Worm (Caenorhabditis elegans) whole organism, L1 larva: ENCODE results near the gene str-260.
A peak's percentile ranks its signal among the peaks of the same experiment; 100 is the strongest.
"Not testable (repeated sequence)": the region's sequence is repeated elsewhere in the genome, so short reads cannot be mapped to it uniquely, and the experiment has no call there.

Source experiments
- F16B12.6 ChIP-seq: fragments of 150-350 bp; optimal IDR thresholded peaks from 2 replicates; lab custom pipeline; 2014; ENCODE audit warnings: missing biosample characterization, missing genetic modification characterization
- aha-1 ChIP-seq: fragments of 150-350 bp; optimal IDR thresholded peaks from 2 replicates; lab custom pipeline; 2014; ENCODE audit warnings: missing biosample characterization, missing genetic modification characterization
- aly-2 ChIP-seq: fragments of 150-350 bp; optimal IDR thresholded peaks from 2 replicates; lab custom pipeline; 2014; ENCODE audit warnings: missing biosample characterization, missing genetic modification characterization
- ceh-82 ChIP-seq, 3 experiments: fragments of 150-350 bp in 1 of 3; sonication (generic microtip) in 2 of 3; optimal IDR thresholded peaks; 2 replicates each; lab custom pipeline; 2014 to 2017; ENCODE audit warnings: missing biosample characterization in 3 of 3, missing genetic modification characterization in 3 of 3
- ceh-88 ChIP-seq: fragments of 200-800 bp; sonication (Bioruptor generic); IDR thresholded peaks from 2 replicates; pipeline ENCODE4 v1.3.6; 2022; ENCODE audit warnings: missing genetic modification characterization, missing compliant biosample characterization
- dpl-1 ChIP-seq, 3 experiments: fragments of 150-350 bp in 2 of 3; sonication (generic microtip) in 1 of 3; optimal IDR thresholded peaks; 2 replicates each; lab custom pipeline; 2014 to 2017; ENCODE audit warnings: missing biosample characterization in 3 of 3, missing genetic modification characterization in 3 of 3, missing genetic modification reagents in 3 of 3
- dsc-1 ChIP-seq: sonication (generic microtip); optimal IDR thresholded peaks from 2 replicates; lab custom pipeline; 2016; ENCODE audit warnings: mild to moderate bottlenecking, missing genetic modification characterization, missing compliant biosample characterization
- efl-1 ChIP-seq, 4 experiments: fragments of 150-350 bp; optimal IDR thresholded peaks in 3 of 4; peaks in 1 of 4; 1 replicate in 1 of 4; 2 replicates in 3 of 4; lab custom pipeline; 2014; ENCODE audit warnings: missing biosample characterization in 2 of 4, missing genetic modification characterization in 2 of 4, missing genetic modification reagents in 2 of 4
- egl-13 ChIP-seq: sonication (generic microtip); optimal IDR thresholded peaks from 2 replicates; lab custom pipeline; 2016; ENCODE audit warnings: missing genotype, missing genetic modification reagents, missing genetic modification characterization, missing compliant biosample characterization
- egl-27 ChIP-seq, 2 experiments: fragments of 150-350 bp in 1 of 2; sonication (generic microtip); optimal IDR thresholded peaks; 3 replicates each; lab custom pipeline; 2017 to 2018; ENCODE audit warnings: missing biosample characterization in 2 of 2, missing genetic modification characterization in 2 of 2, missing genetic modification reagents in 2 of 2
- elt-3 ChIP-seq, 6 experiments: fragments of 150-350 bp in 1 of 6; sonication (generic microtip); optimal IDR thresholded peaks; 2 replicates each; lab custom pipeline; 2017 to 2018; ENCODE audit warnings: missing biosample characterization in 6 of 6, missing genetic modification characterization in 6 of 6, inconsistent platforms in 1 of 6
- fkh-4 ChIP-seq: sonication (generic microtip); optimal IDR thresholded peaks from 2 replicates; lab custom pipeline; 2016; ENCODE audit warnings: missing compliant biosample characterization, missing genetic modification characterization, borderline replicate concordance
- fkh-8 ChIP-seq: sonication (generic microtip); optimal IDR thresholded peaks from 2 replicates; lab custom pipeline; 2016; ENCODE audit warnings: mild to moderate bottlenecking, missing genetic modification characterization, missing compliant biosample characterization
- fos-1 ChIP-seq: fragments of 150-350 bp; optimal IDR thresholded peaks from 2 replicates; lab custom pipeline; 2014; ENCODE audit warnings: missing biosample characterization, missing genetic modification characterization
- hlh-17 ChIP-seq: fragments of 200-800 bp; sonication (Bioruptor generic); optimal IDR thresholded peaks from 2 replicates; lab custom pipeline; 2018; ENCODE audit warnings: missing genetic modification characterization, mild to moderate bottlenecking, missing compliant biosample characterization, moderate library complexity, borderline replicate concordance
- irx-1 ChIP-seq: sonication (generic microtip); optimal IDR thresholded peaks from 2 replicates; lab custom pipeline; 2016; ENCODE audit warnings: missing genetic modification characterization, missing compliant biosample characterization
- jun-1 ChIP-seq: fragments of 150-350 bp; optimal IDR thresholded peaks from 2 replicates; lab custom pipeline; 2014; ENCODE audit warnings: missing biosample characterization, missing genetic modification reagents, missing genetic modification characterization
- lin-14 ChIP-seq: fragments of 200-800 bp; sonication (Bioruptor generic); optimal IDR thresholded peaks from 2 replicates; lab custom pipeline; 2018; ENCODE audit warnings: mild to moderate bottlenecking, missing genetic modification characterization, moderate library complexity, missing compliant biosample characterization
- lin-35 ChIP-seq, 2 experiments: fragments of 150-350 bp; optimal IDR thresholded peaks; 2 replicates each; lab custom pipeline; 2014; ENCODE audit warnings: missing biosample characterization in 2 of 2, missing genetic modification characterization in 2 of 2, missing genetic modification reagents in 2 of 2
- lir-3 ChIP-seq: sonication (generic microtip); optimal IDR thresholded peaks from 2 replicates; lab custom pipeline; 2016; ENCODE audit warnings: mild to moderate bottlenecking, missing genetic modification characterization, moderate library complexity, missing compliant biosample characterization; ENCODE audit not compliant: poor library complexity
- lsy-2 ChIP-seq, 2 experiments: fragments of 150-350 bp; optimal IDR thresholded peaks; 2 replicates each; lab custom pipeline; 2014; ENCODE audit warnings: missing biosample characterization in 2 of 2, missing genetic modification characterization in 2 of 2
- mdl-1 ChIP-seq, 2 experiments: fragments of 150-350 bp; optimal IDR thresholded peaks; 2 replicates each; lab custom pipeline; 2014 to 2017; ENCODE audit warnings: missing biosample characterization in 2 of 2, missing genetic modification characterization in 2 of 2, inconsistent platforms in 1 of 2
- mep-1 ChIP-seq: fragments of 150-350 bp; optimal IDR thresholded peaks from 2 replicates; lab custom pipeline; 2014; ENCODE audit warnings: missing biosample characterization, missing genetic modification characterization
- nhr-19 ChIP-seq: fragments of 200-800 bp; sonication (Bioruptor generic); conservative IDR thresholded peaks from 2 replicates; pipeline ENCODE4 v1.3.6; 2022; ENCODE audit warnings: missing genetic modification characterization, missing compliant biosample characterization
- nhr-47 ChIP-seq: sonication (generic microtip); optimal IDR thresholded peaks from 2 replicates; lab custom pipeline; 2016; ENCODE audit warnings: mild to moderate bottlenecking, missing genetic modification characterization, moderate library complexity, missing compliant biosample characterization
- nhr-71 ChIP-seq: sonication (generic microtip); optimal IDR thresholded peaks from 2 replicates; lab custom pipeline; 2016; ENCODE audit warnings: mild to moderate bottlenecking, missing genetic modification characterization, moderate library complexity, missing compliant biosample characterization
- nhr-77 ChIP-seq: fragments of 150-350 bp; optimal IDR thresholded peaks from 2 replicates; lab custom pipeline; 2014; ENCODE audit warnings: missing biosample characterization, missing genetic modification characterization
- nhr-85 ChIP-seq: sonication (generic microtip); peaks from one replicate; lab custom pipeline; 2016; ENCODE audit warnings: missing genetic modification characterization, inconsistent platforms, missing compliant biosample characterization
- rnt-1 ChIP-seq: sonication (generic microtip); optimal IDR thresholded peaks from 2 replicates; lab custom pipeline; 2016; ENCODE audit warnings: mild to moderate bottlenecking, missing genetic modification characterization, moderate library complexity, missing compliant biosample characterization
- skn-1 ChIP-seq: fragments of 150-350 bp; optimal IDR thresholded peaks from 2 replicates; lab custom pipeline; 2014; ENCODE audit warnings: missing biosample characterization, missing genetic modification characterization
- snu-23 ChIP-seq: sonication (generic microtip); optimal IDR thresholded peaks from 2 replicates; lab custom pipeline; 2016; ENCODE audit warnings: missing genetic modification characterization, missing compliant biosample characterization
- sox-4 ChIP-seq: sonication (generic microtip); optimal IDR thresholded peaks from 2 replicates; lab custom pipeline; 2016; ENCODE audit warnings: missing genetic modification characterization, missing compliant biosample characterization
- swsn-7 ChIP-seq: sonication (generic microtip); optimal IDR thresholded peaks from 2 replicates; lab custom pipeline; 2016; ENCODE audit warnings: missing genetic modification characterization, missing compliant biosample characterization
- unc-130 ChIP-seq: fragments of 150-350 bp; optimal IDR thresholded peaks from 2 replicates; lab custom pipeline; 2017; ENCODE audit warnings: missing biosample characterization, missing genetic modification characterization, inconsistent platforms
- unc-86 ChIP-seq: sonication (generic microtip); optimal IDR thresholded peaks from 2 replicates; lab custom pipeline; 2016; ENCODE audit warnings: missing genetic modification characterization, missing compliant biosample characterization
- vab-15 ChIP-seq: sonication (generic microtip); optimal IDR thresholded peaks from 2 replicates; lab custom pipeline; 2017; ENCODE audit warnings: missing genotype, mild to moderate bottlenecking, missing genetic modification characterization, missing compliant biosample characterization
- zag-1 ChIP-seq: fragments of 150-350 bp; optimal IDR thresholded peaks from 2 replicates; lab custom pipeline; 2014; ENCODE audit warnings: missing biosample characterization, missing genetic modification characterization
- zip-4 ChIP-seq: fragments of 200-800 bp; sonication (Bioruptor generic); optimal IDR thresholded peaks from 2 replicates; lab custom pipeline; 2018; ENCODE audit warnings: mild to moderate bottlenecking, missing genetic modification characterization, moderate library complexity, missing compliant biosample characterization
- ztf-4 ChIP-seq: fragments of 150-350 bp; optimal IDR thresholded peaks from 2 replicates; lab custom pipeline; 2014; ENCODE audit warnings: missing biosample characterization, missing genetic modification characterization

The str-260 gene

ce11 chrV:3570695-3571094 is 43.7 kb downstream of the str-260 start, which contains the start of gene F40C5.2:
Gene F40C5.2, plus strand, starts transcription at chrV:3570995.
- not testable (repeated sequence) for TF ChIP-seq mep-1 (tag; lab: Kevin White, UChicago); irx-1 (tag; lab: Kevin White, UChicago); elt-3 (tag; optimal IDR thresholded peaks at IDR 0.05; lab: Kevin White, UChicago)

- not testable (repeated sequence) for TF ChIP-seq aha-1, unc-86, aly-2 (tag; lab: Kevin White, UChicago)
- TF ChIP-seq, all 84 proteins: peak for 0; not testable (repeated sequence) for 84
Measured at ce11 chrV:3572408-3572807, 45.4 kb downstream of the str-260 start, which contains the start of gene F40C5.1. Gene F40C5.1, plus strand, starts transcription at chrV:3572708.

DNA sequence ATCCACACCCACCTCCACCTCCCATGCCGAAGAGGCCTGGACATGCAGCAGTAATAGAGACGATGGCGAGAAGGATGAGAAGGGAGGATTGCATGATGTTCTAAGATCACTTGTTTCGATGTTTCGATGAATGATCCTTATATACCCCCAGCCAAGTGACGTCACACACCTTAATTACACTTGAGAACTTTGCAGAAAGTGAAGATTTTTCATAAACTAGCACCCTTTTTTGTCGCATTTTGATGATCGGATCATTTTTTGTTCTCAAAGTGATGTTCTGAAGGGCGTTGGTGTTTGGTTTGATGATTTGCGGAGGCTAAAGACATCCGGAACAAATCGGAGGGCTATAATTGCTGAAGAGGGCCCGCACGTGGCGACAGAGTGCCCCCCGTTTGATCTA is 48.8 kb downstream of the str-260 start, which contains the start of gene grl-27:
TSS of gene grl-27 (minus strand) at position 101 of the 400 bp plus-strand sequence.
- no peak for TF ChIP-seq mdl-1 (tag; optimal IDR thresholded peaks at IDR 0.05; lab: Kevin White, UChicago)
- no peak for TF ChIP-seq lin-35 (GFP tag; optimal IDR thresholded peaks at IDR 0.05; lab: Kevin White, UChicago)
- no peak for TF ChIP-seq egl-13 (tag; lab: Kevin White, UChicago)
- TF ChIP-seq unc-86 (tag; lab: Kevin White, UChicago) = no peak
- TF ChIP-seq elt-3 (tag; optimal IDR thresholded peaks at IDR 0.05; lab: Kevin White, UChicago) = no peak
- TF ChIP-seq, all 84 proteins: peak for 0

DNA sequence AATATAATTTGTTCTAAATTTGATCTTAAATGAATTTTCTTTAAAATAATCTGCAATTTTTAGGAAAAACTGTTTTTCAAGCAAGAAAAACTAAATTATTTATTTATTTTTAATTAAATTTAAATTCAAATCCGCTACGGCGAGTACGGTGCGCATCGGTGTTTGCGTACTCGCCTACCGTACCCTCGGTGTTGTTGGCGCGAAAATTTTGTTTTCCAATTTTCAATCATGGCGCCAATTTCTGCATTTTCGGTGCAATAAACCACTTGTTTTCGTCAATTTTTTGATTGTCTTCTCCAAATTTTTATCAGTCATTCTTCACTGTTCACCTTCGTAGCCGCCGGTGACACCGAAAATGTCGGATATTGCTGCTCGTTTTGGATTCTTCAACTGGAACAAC is 51.8 kb downstream of the str-260 start, which contains the start of gene pygl-1:
TSS of gene pygl-1 (plus strand) at position 211 of the 400 bp plus-strand sequence.
- TF ChIP-seq jun-1 (no peak), zip-4 (GFP tag; lab: Kevin White, UChicago) (no peak), swsn-7 (tag; lab: Kevin White, UChicago) (no peak), lir-3 (tag; lab: Kevin White, UChicago) (no peak), sox-4 (no peak), aly-2 (tag; lab: Kevin White, UChicago) (no peak), dpl-1 (GFP tag; optimal IDR thresholded peaks at IDR 0.05; lab: Kevin White, UChicago) (peak in 2 of 3 experiments; percentile 24 to 70), efl-1 (optimal IDR thresholded peaks at IDR 0.05; lab: Kevin White, UChicago) (peak; percentile 46 to 73), efl-1 (GFP tag; optimal IDR thresholded peaks at IDR 0.05 in 1 of 2; lab: Kevin White, UChicago) (peak; percentile 64 to 90), lin-35 (GFP tag; optimal IDR thresholded peaks at IDR 0.05; lab: Kevin White, UChicago) (peak; percentile 6 to 54), hlh-17 (no peak), F16B12.6 (peak; percentile 32), fkh-4 (no peak), vab-15 (no peak), lsy-2 (tag; optimal IDR thresholded peaks at IDR 0.05; lab: Kevin White, UChicago) (peak; percentile 64 to 92), ztf-4 (no peak)

DNA sequence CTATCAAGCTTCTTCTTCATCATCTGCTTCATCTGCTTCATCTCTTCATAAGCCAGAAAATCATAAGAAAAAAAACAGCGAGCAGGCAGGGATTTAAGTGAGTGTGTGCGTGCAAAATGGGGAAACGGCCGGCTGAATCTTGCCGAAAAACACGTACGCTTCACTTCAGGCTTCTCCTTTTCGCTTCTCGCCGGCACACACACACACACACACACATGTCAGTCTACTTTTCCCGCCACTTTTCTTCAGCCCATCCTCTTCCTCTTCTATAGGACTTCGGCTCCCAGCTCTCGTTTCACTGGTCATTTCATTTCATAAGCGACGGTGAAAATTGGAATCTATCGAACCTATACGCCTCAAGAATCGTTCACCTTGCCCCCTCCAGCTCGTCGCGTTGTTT is 52.3 kb downstream of the str-260 start:
- TF ChIP-seq dsc-1 (tag; lab: Kevin White, UChicago) (peak; percentile 6), snu-23 (GFP tag; lab: Kevin White, UChicago) (no peak), lin-14 (GFP tag; lab: Kevin White, UChicago) (peak; percentile 29), fos-1 (tag; lab: Kevin White, UChicago) (no peak), dpl-1 (GFP tag; optimal IDR thresholded peaks at IDR 0.05; lab: Kevin White, UChicago) (peak in 1 of 3 experiments; percentile 11), efl-1 (optimal IDR thresholded peaks at IDR 0.05; lab: Kevin White, UChicago) (no peak), efl-1 (GFP tag; optimal IDR thresholded peaks at IDR 0.05 in 1 of 2; lab: Kevin White, UChicago) (peak in 1 of 2 experiments; percentile 88), fkh-8 (tag; lab: Kevin White, UChicago) (peak; percentile 27)

DNA sequence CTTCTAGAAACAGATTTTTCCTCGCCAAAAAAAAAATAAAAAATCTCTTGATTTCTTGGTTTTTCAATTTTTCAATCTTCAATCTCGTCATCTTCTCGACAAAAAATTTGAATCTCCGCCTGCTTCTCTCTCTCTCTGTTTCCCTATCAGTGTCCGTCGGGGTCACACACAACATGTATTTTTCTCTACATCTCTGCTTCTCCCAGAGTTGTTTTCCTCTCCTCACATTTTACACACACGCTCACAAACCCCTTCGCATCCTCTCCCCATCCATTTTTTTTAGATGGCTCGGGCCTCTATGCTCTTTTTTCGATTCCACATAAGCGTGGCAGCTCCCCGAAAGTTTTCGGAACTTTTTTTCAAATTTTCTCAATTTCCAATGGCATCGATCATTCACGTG is 52.8 kb downstream of the str-260 start:
- TF ChIP-seq nhr-47 (tag; lab: Kevin White, UChicago) = peak; percentile 35
- TF ChIP-seq fos-1 (tag; lab: Kevin White, UChicago) = peak; percentile 42
- peak; percentile 55 for TF ChIP-seq rnt-1 (tag; lab: Kevin White, UChicago)
- peak; percentile 16 for TF ChIP-seq unc-130 (tag; lab: Kevin White, UChicago)
- TF ChIP-seq skn-1 (tag; lab: Kevin White, UChicago) = peak; percentile 27
- TF ChIP-seq lin-35 (GFP tag; optimal IDR thresholded peaks at IDR 0.05; lab: Kevin White, UChicago) = peak; percentile 73 to 86
- peak; percentile 62 to 81 (median 65) for TF ChIP-seq dpl-1 (GFP tag; optimal IDR thresholded peaks at IDR 0.05; lab: Kevin White, UChicago)
- TF ChIP-seq snu-23 (GFP tag; lab: Kevin White, UChicago) = peak; percentile 68
- peak; percentile 85 for TF ChIP-seq lin-14 (GFP tag; lab: Kevin White, UChicago)
- no peak for TF ChIP-seq ceh-88 (GFP tag; lab: Robert Waterston, UW)
- peak; percentile 57 for TF ChIP-seq nhr-85 (tag; lab: Kevin White, UChicago)
- peak; percentile 73 for TF ChIP-seq nhr-71 (tag; lab: Kevin White, UChicago)
- TF ChIP-seq swsn-7 (tag; lab: Kevin White, UChicago) = peak; percentile 32
- TF ChIP-seq egl-27 (tag; optimal IDR thresholded peaks at IDR 0.05; lab: Kevin White, UChicago) = no peak
- TF ChIP-seq zag-1 = no peak
- peak; percentile 29; the same call in 1 of the 2 replicates for TF ChIP-seq nhr-19 (GFP tag; lab: Robert Waterston, UW)
- TF ChIP-seq ceh-82 (tag; optimal IDR thresholded peaks at IDR 0.05; lab: Kevin White, UChicago) = peak in 2 of 3 experiments; percentile 29 to 76
- TF ChIP-seq mdl-1 (tag; optimal IDR thresholded peaks at IDR 0.05; lab: Kevin White, UChicago) = no peak
- peak; percentile 25 for TF ChIP-seq nhr-77 (tag; lab: Kevin White, UChicago)
